Fruit fly (Drosophila melanogaster): ENCODE measurements around the gene CG11529.

dm6 chr3L:12177301-12177700 lies 20.3 kb upstream of the CG11529 start, which contains the start of gene CAH2:
- TF ChIP-seq usp (GFP tag; optimal IDR thresholded peaks at IDR 0.05) (no peak), br (GFP tag; optimal IDR thresholded peaks at IDR 0.05) (no peak), CG9705 (GFP tag; optimal IDR thresholded peaks at IDR 0.05) (no peak), CG32264 (GFP tag; optimal IDR thresholded peaks at IDR 0.05) (no peak), N (GFP tag; optimal IDR thresholded peaks at IDR 0.05) (no peak), Myc (optimal IDR thresholded peaks at IDR 0.05) (no peak), pan (optimal IDR thresholded peaks at IDR 0.05) (no peak), tai (GFP tag; optimal IDR thresholded peaks at IDR 0.05) (no peak), Hnf4 (GFP tag; optimal IDR thresholded peaks at IDR 0.05) (no peak), OdsH (GFP tag; optimal IDR thresholded peaks at IDR 0.05) (no peak), h (GFP tag; optimal IDR thresholded peaks at IDR 0.05) (no peak), fru (GFP tag; optimal IDR thresholded peaks at IDR 0.05) (no peak)
